Worm (Caenorhabditis elegans): Measurements from ENCODE around the gene ani-2.

Gene ani-2

DNA sequence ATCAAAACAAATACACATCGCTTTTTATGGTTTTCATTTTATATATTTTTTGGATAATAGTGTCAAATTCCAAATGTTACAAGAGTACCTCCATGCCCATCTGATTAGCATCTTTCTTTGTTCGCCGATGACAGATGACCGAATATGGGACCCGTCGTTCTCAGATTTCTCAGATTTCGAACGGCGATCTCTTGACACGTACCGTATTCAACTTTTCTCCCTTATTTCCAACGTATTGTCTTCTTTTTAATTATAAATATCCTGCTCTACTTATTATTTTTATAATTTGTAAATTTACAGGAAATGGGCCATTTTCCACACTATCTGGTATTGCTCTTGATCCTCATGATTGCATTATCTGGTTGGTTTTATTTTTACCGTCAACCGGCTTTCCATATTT, 33.2 kb upstream of the ani-2 start, which contains the start of gene zig-10:
TSS of gene zig-10 (plus strand) at position 301 of the 400 bp plus-strand sequence.
- TF ChIP-seq tbx-7 (tag; optimal IDR thresholded peaks at IDR 0.05) (no peak), K09A11.1 (tag; optimal IDR thresholded peaks at IDR 0.05; ENCODE audit: insufficient read depth) (no peak), ztf-16 (tag; optimal IDR thresholded peaks at IDR 0.05) (no peak), odd-2 (tag; optimal IDR thresholded peaks at IDR 0.05) (no peak), ceh-14 (tag; optimal IDR thresholded peaks at IDR 0.05) (no peak), C08G9.2 (tag; optimal IDR thresholded peaks at IDR 0.05) (no peak), ama-1 (optimal IDR thresholded peaks at IDR 0.05) (no peak), mec-3 (tag; optimal IDR thresholded peaks at IDR 0.05; ENCODE audit: borderline replicate concordance) (no peak), unc-55 (GFP tag; optimal IDR thresholded peaks at IDR 0.05) (no peak), ceh-34 (tag; optimal IDR thresholded peaks at IDR 0.05) (no peak), ceh-30 (tag; optimal IDR thresholded peaks at IDR 0.05) (no peak), elt-4 (tag; optimal IDR thresholded peaks at IDR 0.05) (no peak), ets-4 (tag; optimal IDR thresholded peaks at IDR 0.05) (no peak), lin-11 (tag; optimal IDR thresholded peaks at IDR 0.05) (no peak), hlh-8 (tag; optimal IDR thresholded peaks at IDR 0.05) (no peak)

- TF ChIP-seq unc-55 (GFP tag; optimal IDR thresholded peaks at IDR 0.05) (peak; percentile 52), nhr-232 (tag; optimal IDR thresholded peaks at IDR 0.05) (no peak)
Observed at ce11 chrII:6394037-6394436, 28.9 kb upstream of the ani-2 start.

- TF ChIP-seq ceh-9 (tag; optimal IDR thresholded peaks at IDR 0.05) (no peak), ceh-14 (tag; optimal IDR thresholded peaks at IDR 0.05) (no peak), rnt-1 (tag; optimal IDR thresholded peaks at IDR 0.05) (no peak), C38D4.7 (GFP tag; optimal IDR thresholded peaks at IDR 0.05) (no peak), lim-6 (tag; optimal IDR thresholded peaks at IDR 0.05) (no peak), hlh-15 (tag; optimal IDR thresholded peaks at IDR 0.05) (no peak), elt-2 (tag; optimal IDR thresholded peaks at IDR 0.05) (no peak), K02D7.2 (tag; optimal IDR thresholded peaks at IDR 0.05) (no peak), ceh-19 (GFP tag; optimal IDR thresholded peaks at IDR 0.05) (no peak), pha-4 (tag; optimal IDR thresholded peaks at IDR 0.05) (no peak), C08G9.2 (tag; optimal IDR thresholded peaks at IDR 0.05) (no peak), zip-5 (tag; optimal IDR thresholded peaks at IDR 0.05) (no peak), T23F11.4 (GFP tag; optimal IDR thresholded peaks at IDR 0.05) (no peak), pha-2 (tag; optimal IDR thresholded peaks at IDR 0.05) (no peak), ceh-48 (tag; optimal IDR thresholded peaks at IDR 0.05) (no peak), dve-1 (tag; optimal IDR thresholded peaks at IDR 0.05) (no peak), ttx-3 (tag; optimal IDR thresholded peaks at IDR 0.05) (no peak), syd-9 (tag; optimal IDR thresholded peaks at IDR 0.05) (no peak)
Observed at ce11 chrII:6391195-6391594, 26.0 kb upstream of the ani-2 start, which contains the start of gene F58F12.3. Gene F58F12.3, minus strand, starts transcription at chrII:6391295.

DNA sequence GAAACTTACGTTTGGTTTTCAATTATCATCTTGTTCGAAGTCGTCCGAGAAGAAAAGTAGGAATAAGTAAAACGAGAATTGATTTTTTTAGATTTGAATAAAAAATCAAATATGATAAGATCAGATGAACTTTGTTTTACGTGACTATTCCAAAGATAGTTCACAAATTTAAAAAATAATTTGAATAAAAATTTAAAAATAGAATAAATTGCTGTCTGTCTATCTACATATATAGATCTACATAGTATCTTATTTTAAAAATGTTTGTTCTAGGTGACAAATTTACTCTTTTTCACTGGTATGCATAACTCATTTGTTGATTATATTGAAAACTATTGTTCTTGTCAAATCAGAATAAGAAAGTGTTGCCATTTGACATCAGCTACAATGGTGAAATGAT, 22.8 kb upstream of the ani-2 start, which contains the start of gene F58F12.2:
TSS of gene F58F12.2 (minus strand) at position 101 of the 400 bp plus-strand sequence.
- TF ChIP-seq K09A11.1 (tag; optimal IDR thresholded peaks at IDR 0.05; ENCODE audit: insufficient read depth) (no peak), ceh-18 (tag; optimal IDR thresholded peaks at IDR 0.05) (no peak), ceh-31 (tag; optimal IDR thresholded peaks at IDR 0.05) (no peak), gmeb-2 (tag; optimal IDR thresholded peaks at IDR 0.05) (no peak), odd-2 (tag; optimal IDR thresholded peaks at IDR 0.05) (no peak), fkh-10 (GFP tag; optimal IDR thresholded peaks at IDR 0.05) (no peak), syd-9 (tag; optimal IDR thresholded peaks at IDR 0.05) (no peak)

DNA sequence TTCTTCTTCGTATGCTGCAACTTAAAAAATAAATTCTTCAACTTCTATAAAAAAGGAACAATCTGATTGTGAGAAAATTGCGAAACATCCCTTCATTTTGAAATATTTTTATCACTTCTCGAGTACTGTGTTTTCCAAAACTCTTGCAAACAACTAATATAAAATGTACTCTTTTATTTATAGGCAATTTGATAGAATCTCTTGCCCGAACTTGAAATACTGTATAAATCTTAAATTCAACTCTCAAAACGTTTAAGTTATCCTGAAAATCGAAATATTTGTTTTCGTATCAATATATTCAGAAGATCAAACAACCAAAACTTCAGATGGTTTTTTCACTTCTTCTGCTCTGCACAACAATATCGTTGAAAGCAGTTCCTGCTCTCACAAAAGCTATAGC, 21.3 kb upstream of the ani-2 start, which contains the start of gene F58F12.4:
TSS of gene F58F12.4 (plus strand) at position 301 of the 400 bp plus-strand sequence.
- TF ChIP-seq hlh-13 (GFP tag; optimal IDR thresholded peaks at IDR 0.05) (no peak), lin-11 (tag; optimal IDR thresholded peaks at IDR 0.05) (no peak), fkh-10 (GFP tag; optimal IDR thresholded peaks at IDR 0.05) (no peak), ref-2 (tag; optimal IDR thresholded peaks at IDR 0.05) (no peak), ceh-6 (GFP tag; optimal IDR thresholded peaks at IDR 0.05) (no peak)

Data from whole organism, late embryonic.